Worm (Caenorhabditis elegans) whole organism, L2 larva: ENCODE measurements around the gene twk-6.

ENCODE experiments used
- F13H6.1 ChIP-seq: sonication (generic microtip); optimal IDR thresholded peaks from 2 replicates; lab custom pipeline; 2016; ENCODE audit warnings: missing genetic modification characterization, missing compliant biosample characterization
- ZK546.5 ChIP-seq: sonication (generic microtip); optimal IDR thresholded peaks from 2 replicates; lab custom pipeline; 2017; ENCODE audit warnings: missing biosample characterization, missing genetic modification characterization
- ama-1 ChIP-seq: fragments of 150-350 bp; optimal IDR thresholded peaks from 2 replicates; lab custom pipeline; 2018; ENCODE audit warnings: inconsistent platforms
- ceh-16 ChIP-seq: fragments of 150-350 bp; optimal IDR thresholded peaks from 2 replicates; lab custom pipeline; 2014; ENCODE audit warnings: missing biosample characterization, missing genetic modification characterization
- ceh-82 ChIP-seq: fragments of 150-350 bp; optimal IDR thresholded peaks from 2 replicates; lab custom pipeline; 2014; ENCODE audit warnings: missing biosample characterization, missing genetic modification characterization
- elt-1 ChIP-seq: fragments of 150-350 bp; optimal IDR thresholded peaks from 2 replicates; lab custom pipeline; 2014; ENCODE audit warnings: missing biosample characterization, missing genetic modification characterization
- lin-39 ChIP-seq: fragments of 150-350 bp; optimal IDR thresholded peaks from 2 replicates; lab custom pipeline; 2014; ENCODE audit warnings: missing biosample characterization, missing genetic modification reagents, missing genetic modification characterization
- nhr-237 ChIP-seq: fragments of 150-350 bp; optimal IDR thresholded peaks from 2 replicates; lab custom pipeline; 2014; ENCODE audit warnings: missing biosample characterization, missing genetic modification characterization
- nhr-25 ChIP-seq: fragments of 150-350 bp; sonication (generic microtip); optimal IDR thresholded peaks from 3 replicates; lab custom pipeline; 2014; ENCODE audit warnings: missing biosample characterization, missing genetic modification characterization
- nhr-6 ChIP-seq: fragments of 150-350 bp; optimal IDR thresholded peaks from 2 replicates; lab custom pipeline; 2014; ENCODE audit warnings: missing biosample characterization, missing genetic modification characterization
- skn-1 ChIP-seq: sonication (generic microtip); optimal IDR thresholded peaks from 2 replicates; lab custom pipeline; 2017; ENCODE audit warnings: missing biosample characterization, missing genetic modification characterization
- snpc-4 ChIP-seq: fragments of 150-350 bp; optimal IDR thresholded peaks from 2 replicates; lab custom pipeline; 2014; ENCODE audit warnings: missing biosample characterization, missing genetic modification characterization
- unc-62 ChIP-seq: fragments of 150-350 bp; optimal IDR thresholded peaks from 2 replicates; lab custom pipeline; 2014; ENCODE audit warnings: missing biosample characterization, missing genetic modification reagents, missing genetic modification characterization
- zag-1 ChIP-seq: fragments of 150-350 bp; optimal IDR thresholded peaks from 2 replicates; lab custom pipeline; 2014; ENCODE audit warnings: missing biosample characterization, missing genetic modification characterization

DNA sequence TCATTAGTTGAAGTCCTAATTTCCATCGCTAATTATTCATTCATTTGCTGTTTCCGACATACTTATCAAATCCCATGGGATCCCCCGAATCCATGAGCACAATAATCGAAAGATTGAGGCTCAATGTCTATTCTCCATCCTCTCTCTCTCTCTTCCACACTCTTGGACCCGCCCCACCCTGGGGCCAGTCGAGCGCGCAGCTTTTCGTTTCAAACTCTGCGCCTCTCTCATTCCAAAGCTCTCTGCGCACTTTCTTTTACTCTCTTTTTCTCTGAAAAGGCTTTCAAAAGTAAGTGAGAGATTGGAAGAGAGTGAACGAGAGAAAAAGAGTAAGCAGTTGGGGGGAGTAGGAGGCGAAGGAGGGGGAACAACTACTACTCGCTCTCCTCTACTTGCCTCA lies 21.0 kb upstream of the twk-6 start, which contains the start of gene acy-1:
- TF ChIP-seq unc-62 (GFP tag; lab: Kevin White, UChicago) (no peak), ceh-82 (tag; lab: Kevin White, UChicago) (no peak), elt-1 (tag; lab: Kevin White, UChicago) (no peak), ZK546.5 (tag; lab: Kevin White, UChicago) (no peak), nhr-237 (no peak), zag-1 (tag; lab: Kevin White, UChicago) (peak; percentile 77), lin-39 (tag; lab: Kevin White, UChicago) (no peak), snpc-4 (tag; lab: Kevin White, UChicago) (no peak), ceh-16 (tag; lab: Kevin White, UChicago) (no peak), F13H6.1 (peak; percentile 89), nhr-6 (peak; percentile 45), nhr-25 (tag; lab: Kevin White, UChicago) (no peak), ama-1 (no peak), skn-1 (no peak)
